Worm (Caenorhabditis elegans) whole organism, L4/young adult: ENCODE data around the gene F49E8.8.

ENCODE experiments used
- dao-5 ChIP-seq: sonication (generic microtip); optimal IDR thresholded peaks from 2 replicates; lab custom pipeline; 2016; ENCODE audit warnings: missing genotype, missing genetic modification characterization, moderate library complexity, missing compliant biosample characterization
- him-1 ChIP-seq: sonication (generic microtip); optimal IDR thresholded peaks from 2 replicates; lab custom pipeline; 2016; ENCODE audit warnings: missing genotype, missing genetic modification reagents, missing genetic modification characterization, missing compliant biosample characterization

DNA sequence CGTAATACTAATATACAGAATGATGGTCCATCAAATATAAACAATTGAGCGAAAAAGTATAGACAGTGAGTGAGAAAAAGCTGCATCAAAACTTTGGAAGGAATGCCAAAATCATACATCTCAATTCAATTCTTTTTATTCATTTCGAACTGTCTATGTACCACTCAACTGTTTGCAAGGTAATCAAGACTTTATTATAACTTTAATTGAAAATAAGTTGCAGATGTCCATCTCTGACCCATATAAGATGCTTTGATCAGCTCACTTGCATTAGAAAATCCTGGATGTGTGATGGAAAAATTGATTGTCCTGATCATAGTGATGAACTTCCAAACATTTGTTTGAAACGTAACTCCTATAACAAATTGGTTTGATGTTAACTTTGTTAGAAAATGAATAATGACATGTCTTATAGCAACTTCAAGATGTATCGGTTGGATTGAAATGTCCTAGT, 11.1 kb downstream of the F49E8.8 start, which contains the start of gene F32E10.8:
- TF ChIP-seq dao-5 (tag; lab: Kevin White, UChicago) (no peak), him-1 (tag; lab: Kevin White, UChicago) (no peak)
